Worm (Caenorhabditis elegans) whole organism, L1 larva: ENCODE results near the gene flp-11.

Experiments used
- C04F5.9 ChIP-seq: sonication (generic microtip); optimal IDR thresholded peaks from 2 replicates; lab custom pipeline; 2016; ENCODE audit warnings: missing genetic modification characterization, missing compliant biosample characterization
- C16A3.4 ChIP-seq: fragments of 150-350 bp; optimal IDR thresholded peaks from 2 replicates; lab custom pipeline; 2014; ENCODE audit warnings: missing biosample characterization, missing genetic modification characterization
- C34B4.2 ChIP-seq: sonication (generic microtip); optimal IDR thresholded peaks from 2 replicates; lab custom pipeline; 2017; ENCODE audit warnings: mild to moderate bottlenecking, missing genetic modification characterization, missing compliant biosample characterization
- aly-2 ChIP-seq: fragments of 150-350 bp; optimal IDR thresholded peaks from 2 replicates; lab custom pipeline; 2014; ENCODE audit warnings: missing biosample characterization, missing genetic modification characterization
- blmp-1 ChIP-seq: fragments of 150-350 bp; optimal IDR thresholded peaks from 2 replicates; lab custom pipeline; 2014; ENCODE audit warnings: missing biosample characterization, missing genetic modification characterization
- ceh-8 ChIP-seq: fragments of 200-800 bp; sonication (Bioruptor generic); optimal IDR thresholded peaks from 2 replicates; lab custom pipeline; 2018; ENCODE audit warnings: mild to moderate bottlenecking, missing genetic modification characterization, moderate library complexity, missing compliant biosample characterization
- ceh-90 ChIP-seq: sonication (generic microtip); optimal IDR thresholded peaks from 2 replicates; lab custom pipeline; 2016; ENCODE audit warnings: missing genetic modification characterization, missing compliant biosample characterization
- dsc-1 ChIP-seq: sonication (generic microtip); optimal IDR thresholded peaks from 2 replicates; lab custom pipeline; 2016; ENCODE audit warnings: mild to moderate bottlenecking, missing genetic modification characterization, missing compliant biosample characterization
- efl-1 ChIP-seq, 4 experiments: fragments of 150-350 bp; optimal IDR thresholded peaks in 3 of 4; peaks in 1 of 4; 1 replicate in 1 of 4; 2 replicates in 3 of 4; lab custom pipeline; 2014; ENCODE audit warnings: missing biosample characterization in 2 of 4, missing genetic modification characterization in 2 of 4, missing genetic modification reagents in 2 of 4
- efl-3 ChIP-seq: fragments of 200-800 bp; sonication (Bioruptor generic); optimal IDR thresholded peaks from 2 replicates; lab custom pipeline; 2018; ENCODE audit warnings: mild to moderate bottlenecking, missing genetic modification characterization, missing compliant biosample characterization
- egl-13 ChIP-seq: sonication (generic microtip); optimal IDR thresholded peaks from 2 replicates; lab custom pipeline; 2016; ENCODE audit warnings: missing genotype, missing genetic modification reagents, missing genetic modification characterization, missing compliant biosample characterization
- elt-2 ChIP-seq: sonication (generic microtip); optimal IDR thresholded peaks from 2 replicates; lab custom pipeline; 2016; ENCODE audit warnings: missing genetic modification characterization, mild to moderate bottlenecking, inconsistent platforms, missing compliant biosample characterization, missing genetic modification reagents
- fkh-10 ChIP-seq: sonication (generic microtip); optimal IDR thresholded peaks from 2 replicates; lab custom pipeline; 2017; ENCODE audit warnings: missing biosample characterization, missing genetic modification reagents, missing genetic modification characterization
- fkh-4 ChIP-seq: sonication (generic microtip); optimal IDR thresholded peaks from 2 replicates; lab custom pipeline; 2016; ENCODE audit warnings: missing compliant biosample characterization, missing genetic modification characterization, borderline replicate concordance
- fkh-8 ChIP-seq: sonication (generic microtip); optimal IDR thresholded peaks from 2 replicates; lab custom pipeline; 2016; ENCODE audit warnings: mild to moderate bottlenecking, missing genetic modification characterization, missing compliant biosample characterization
- fos-1 ChIP-seq: fragments of 150-350 bp; optimal IDR thresholded peaks from 2 replicates; lab custom pipeline; 2014; ENCODE audit warnings: missing biosample characterization, missing genetic modification characterization
- hpl-2 ChIP-seq: fragments of 150-350 bp; optimal IDR thresholded peaks from 2 replicates; lab custom pipeline; 2014; ENCODE audit warnings: missing biosample characterization, missing genetic modification reagents, missing genetic modification characterization
- irx-1 ChIP-seq: sonication (generic microtip); optimal IDR thresholded peaks from 2 replicates; lab custom pipeline; 2016; ENCODE audit warnings: missing genetic modification characterization, missing compliant biosample characterization
- isw-1 ChIP-seq: fragments of 200-800 bp; sonication (Bioruptor generic); IDR thresholded peaks from 2 replicates; pipeline ENCODE4 v1.3.6; 2022; ENCODE audit warnings: missing genetic modification characterization, missing compliant biosample characterization
- jun-1 ChIP-seq: fragments of 150-350 bp; optimal IDR thresholded peaks from 2 replicates; lab custom pipeline; 2014; ENCODE audit warnings: missing biosample characterization, missing genetic modification reagents, missing genetic modification characterization
- lin-15B ChIP-seq: fragments of 150-350 bp; sonication (generic microtip); optimal IDR thresholded peaks from 3 replicates; lab custom pipeline; 2014; ENCODE audit warnings: missing biosample characterization, missing genetic modification characterization
- lin-39 ChIP-seq: fragments of 150-350 bp; optimal IDR thresholded peaks from 2 replicates; lab custom pipeline; 2014; ENCODE audit warnings: missing biosample characterization, missing genetic modification reagents, missing genetic modification characterization
- lsy-2 ChIP-seq, 2 experiments: fragments of 150-350 bp; optimal IDR thresholded peaks; 2 replicates each; lab custom pipeline; 2014; ENCODE audit warnings: missing biosample characterization in 2 of 2, missing genetic modification characterization in 2 of 2
- mab-9 ChIP-seq: fragments of 200-800 bp; sonication (Bioruptor generic); IDR thresholded peaks from 2 replicates; pipeline ENCODE4 v1.3.6; 2022; ENCODE audit warnings: missing genetic modification reagents, missing genetic modification characterization, missing compliant biosample characterization
- mdl-1 ChIP-seq, 2 experiments: fragments of 150-350 bp; optimal IDR thresholded peaks; 2 replicates each; lab custom pipeline; 2014 to 2017; ENCODE audit warnings: missing biosample characterization in 2 of 2, missing genetic modification characterization in 2 of 2, inconsistent platforms in 1 of 2
- mef-2 ChIP-seq: fragments of 150-350 bp; optimal IDR thresholded peaks from 2 replicates; lab custom pipeline; 2014; ENCODE audit warnings: missing biosample characterization, missing genetic modification characterization
- nhr-19 ChIP-seq: fragments of 200-800 bp; sonication (Bioruptor generic); conservative IDR thresholded peaks from 2 replicates; pipeline ENCODE4 v1.3.6; 2022; ENCODE audit warnings: missing genetic modification characterization, missing compliant biosample characterization
- nhr-20 ChIP-seq: sonication (generic microtip); optimal IDR thresholded peaks from 2 replicates; lab custom pipeline; 2016; ENCODE audit warnings: mild to moderate bottlenecking, missing genetic modification characterization, missing compliant biosample characterization
- nhr-237 ChIP-seq: fragments of 150-350 bp; optimal IDR thresholded peaks from 2 replicates; lab custom pipeline; 2014; ENCODE audit warnings: missing biosample characterization, missing genetic modification characterization
- nhr-28 ChIP-seq: fragments of 150-350 bp; optimal IDR thresholded peaks from 2 replicates; lab custom pipeline; 2014; ENCODE audit warnings: missing biosample characterization, missing genetic modification characterization
- nhr-47 ChIP-seq: sonication (generic microtip); optimal IDR thresholded peaks from 2 replicates; lab custom pipeline; 2016; ENCODE audit warnings: mild to moderate bottlenecking, missing genetic modification characterization, moderate library complexity, missing compliant biosample characterization
- nhr-76 ChIP-seq: sonication (generic microtip); optimal IDR thresholded peaks from 2 replicates; lab custom pipeline; 2017; ENCODE audit warnings: missing biosample characterization, missing genetic modification characterization
- nhr-77 ChIP-seq: fragments of 150-350 bp; optimal IDR thresholded peaks from 2 replicates; lab custom pipeline; 2014; ENCODE audit warnings: missing biosample characterization, missing genetic modification characterization
- nhr-84 ChIP-seq: sonication (generic microtip); optimal IDR thresholded peaks from 2 replicates; lab custom pipeline; 2017; ENCODE audit warnings: missing biosample characterization, missing genetic modification characterization
- nhr-85 ChIP-seq: sonication (generic microtip); peaks from one replicate; lab custom pipeline; 2016; ENCODE audit warnings: missing genetic modification characterization, inconsistent platforms, missing compliant biosample characterization
- nhr-90 ChIP-seq: sonication (generic microtip); optimal IDR thresholded peaks from 2 replicates; lab custom pipeline; 2016; ENCODE audit warnings: mild to moderate bottlenecking, missing genetic modification characterization, missing compliant biosample characterization; ENCODE audit not compliant: poor library complexity
- pag-3 ChIP-seq: sonication (generic microtip); optimal IDR thresholded peaks from 2 replicates; lab custom pipeline; 2017; ENCODE audit warnings: missing genetic modification characterization, mild to moderate bottlenecking, missing compliant biosample characterization, antibody characterized with exemption, borderline replicate concordance; ENCODE audit not compliant: insufficient read depth
- rnt-1 ChIP-seq: sonication (generic microtip); optimal IDR thresholded peaks from 2 replicates; lab custom pipeline; 2016; ENCODE audit warnings: mild to moderate bottlenecking, missing genetic modification characterization, moderate library complexity, missing compliant biosample characterization
- skn-1 ChIP-seq: fragments of 150-350 bp; optimal IDR thresholded peaks from 2 replicates; lab custom pipeline; 2014; ENCODE audit warnings: missing biosample characterization, missing genetic modification characterization
- snpc-4 ChIP-seq: fragments of 150-350 bp; optimal IDR thresholded peaks from 2 replicates; lab custom pipeline; 2014; ENCODE audit warnings: missing biosample characterization, missing genetic modification characterization
- snu-23 ChIP-seq: sonication (generic microtip); optimal IDR thresholded peaks from 2 replicates; lab custom pipeline; 2016; ENCODE audit warnings: missing genetic modification characterization, missing compliant biosample characterization
- sox-4 ChIP-seq: sonication (generic microtip); optimal IDR thresholded peaks from 2 replicates; lab custom pipeline; 2016; ENCODE audit warnings: missing genetic modification characterization, missing compliant biosample characterization
- sup-37 ChIP-seq: fragments of 200-800 bp; sonication (Bioruptor generic); optimal IDR thresholded peaks from 2 replicates; lab custom pipeline; 2018; ENCODE audit warnings: mild to moderate bottlenecking, missing genetic modification characterization, missing compliant biosample characterization
- tbx-2 ChIP-seq: sonication (generic microtip); optimal IDR thresholded peaks from 2 replicates; lab custom pipeline; 2016; ENCODE audit warnings: missing genetic modification characterization, missing compliant biosample characterization
- tlp-1 ChIP-seq: fragments of 150-350 bp; optimal IDR thresholded peaks from 2 replicates; lab custom pipeline; 2014; ENCODE audit warnings: missing biosample characterization, missing genetic modification characterization
- unc-130 ChIP-seq: fragments of 150-350 bp; optimal IDR thresholded peaks from 2 replicates; lab custom pipeline; 2017; ENCODE audit warnings: missing biosample characterization, missing genetic modification characterization, inconsistent platforms
- unc-30 ChIP-seq: sonication (generic microtip); optimal IDR thresholded peaks from 2 replicates; lab custom pipeline; 2017; ENCODE audit warnings: missing biosample characterization, missing genetic modification characterization
- unc-98 ChIP-seq: fragments of 200-800 bp; sonication (Bioruptor generic); IDR thresholded peaks from 2 replicates; pipeline ENCODE4 v1.3.6; 2022; ENCODE audit warnings: missing genetic modification characterization, missing compliant biosample characterization
- xbp-1 ChIP-seq: sonication (generic microtip); optimal IDR thresholded peaks from 2 replicates; lab custom pipeline; 2016; ENCODE audit warnings: missing genetic modification characterization, missing compliant biosample characterization
- zag-1 ChIP-seq: fragments of 150-350 bp; optimal IDR thresholded peaks from 2 replicates; lab custom pipeline; 2014; ENCODE audit warnings: missing biosample characterization, missing genetic modification characterization
- ztf-11 ChIP-seq, 2 experiments: sonication (generic microtip); optimal IDR thresholded peaks; 2 replicates each; lab custom pipeline; 2016 to 2017; ENCODE audit warnings: missing genetic modification characterization in 2 of 2, missing biosample characterization in 1 of 2, missing compliant biosample characterization in 1 of 2
- ztf-4 ChIP-seq: fragments of 150-350 bp; optimal IDR thresholded peaks from 2 replicates; lab custom pipeline; 2014; ENCODE audit warnings: missing biosample characterization, missing genetic modification characterization

Gene flp-11

ce11 chrX:4711698-4712329 is 33.9 kb upstream of the flp-11 start, which contains the start of the genes dnj-14 and glit-1 (continued):
- TF ChIP-seq tbx-2 (tag; lab: Kevin White, UChicago): peak; percentile 90
- peak; percentile 98 to 99 for TF ChIP-seq lsy-2 (tag; optimal IDR thresholded peaks at IDR 0.05; lab: Kevin White, UChicago)
- no peak for TF ChIP-seq efl-3 (GFP tag; lab: Kevin White, UChicago)
- peak; percentile 87 for TF ChIP-seq nhr-47 (tag; lab: Kevin White, UChicago)
- no peak for TF ChIP-seq nhr-84 (tag; lab: Kevin White, UChicago)
- peak; percentile 76 to 86 for TF ChIP-seq efl-1 (optimal IDR thresholded peaks at IDR 0.05; lab: Kevin White, UChicago)
- peak; percentile 59 to 96 for TF ChIP-seq efl-1 (GFP tag; optimal IDR thresholded peaks at IDR 0.05 in 1 of 2; lab: Kevin White, UChicago)
- peak; percentile 95 for TF ChIP-seq snu-23
- TF ChIP-seq ceh-8 (GFP tag; lab: Kevin White, UChicago): peak; percentile 9
- TF ChIP-seq nhr-85 (tag; lab: Kevin White, UChicago): peak; percentile 93
- TF ChIP-seq fkh-8 (tag; lab: Kevin White, UChicago): peak; percentile 88
- TF ChIP-seq nhr-76: no peak
- TF ChIP-seq blmp-1: peak; percentile 79
- TF ChIP-seq nhr-28 (tag; lab: Kevin White, UChicago): no peak
- TF ChIP-seq lin-39 (tag; lab: Kevin White, UChicago): peak; percentile 14
- TF ChIP-seq lin-15B: peak; percentile 92
- TF ChIP-seq elt-2 (tag; lab: Kevin White, UChicago): peak; percentile 76
- TF ChIP-seq tlp-1 (tag; lab: Kevin White, UChicago): no peak
- peak; percentile 89 for TF ChIP-seq rnt-1 (tag; lab: Kevin White, UChicago)
- peak; percentile 93 for TF ChIP-seq skn-1 (tag; lab: Kevin White, UChicago)
- peak; percentile 93 for TF ChIP-seq nhr-77 (tag; lab: Kevin White, UChicago)
- TF ChIP-seq sox-4 (tag; lab: Kevin White, UChicago): no peak
- TF ChIP-seq fkh-4 (tag; lab: Kevin White, UChicago): no peak
- no peak for TF ChIP-seq C34B4.2
- TF ChIP-seq unc-30 (tag; lab: Kevin White, UChicago): no peak
- no peak for TF ChIP-seq pag-3
- peak; percentile 95 for TF ChIP-seq xbp-1
- TF ChIP-seq ztf-4 (tag; lab: Kevin White, UChicago): peak; percentile 66
- peak; percentile 78 for TF ChIP-seq fos-1 (tag; lab: Kevin White, UChicago)
- peak; percentile 74 for TF ChIP-seq mab-9
- TF ChIP-seq isw-1: peak; percentile 86
- TF ChIP-seq irx-1: peak; percentile 66
- TF ChIP-seq C04F5.9 (tag; lab: Kevin White, UChicago): peak; percentile 25
- TF ChIP-seq unc-98 (GFP tag; lab: Robert Waterston, UW): no peak; the same call in 1 of the 2 replicates
- peak; percentile 87 for TF ChIP-seq nhr-19 (GFP tag; lab: Robert Waterston, UW)
- TF ChIP-seq dsc-1: peak; percentile 83
- peak; percentile 39 for TF ChIP-seq nhr-237 (tag; lab: Kevin White, UChicago)
- TF ChIP-seq sup-37: peak; percentile 26
- peak; percentile 38 for TF ChIP-seq snpc-4 (tag; lab: Kevin White, UChicago)
- TF ChIP-seq ztf-11 (tag; optimal IDR thresholded peaks at IDR 0.05; lab: Kevin White, UChicago): peak in 1 of 2 experiments; percentile 70
- peak; percentile 91 for TF ChIP-seq nhr-20 (tag; lab: Kevin White, UChicago)
- TF ChIP-seq nhr-90 (tag; lab: Kevin White, UChicago): peak; percentile 82
- no peak for TF ChIP-seq zag-1
- TF ChIP-seq hpl-2 (GFP tag; lab: Kevin White, UChicago): peak; percentile 72
- peak in 1 of 2 experiments; percentile 88 for TF ChIP-seq mdl-1 (tag; optimal IDR thresholded peaks at IDR 0.05; lab: Kevin White, UChicago)
- peak; percentile 71 for TF ChIP-seq unc-130
- peak; percentile 91 for TF ChIP-seq jun-1 (tag; lab: Kevin White, UChicago)
- TF ChIP-seq mef-2 (tag; lab: Kevin White, UChicago): peak; percentile 31
- TF ChIP-seq aly-2 (tag; lab: Kevin White, UChicago): peak; percentile 19
- peak; percentile 62 for TF ChIP-seq fkh-10 (GFP tag; lab: Kevin White, UChicago)
- no peak for TF ChIP-seq ceh-90 (tag; lab: Kevin White, UChicago)
- TF ChIP-seq egl-13: peak; percentile 28
- peak; percentile 92 for TF ChIP-seq C16A3.4 (tag; lab: Kevin White, UChicago)
